Fruit fly (Drosophila melanogaster): ENCODE data around the gene zfh1.

The zfh1 gene

dm6 chr3R:30718442-30718841, 47.3 kb upstream of the zfh1 start (continued):
- TF ChIP-seq pan (optimal IDR thresholded peaks at IDR 0.05) (no peak), pan (GFP tag; optimal IDR thresholded peaks at IDR 0.05 in 1 of 2, IDR thresholded peaks at IDR 0.05 in 1 of 2) (peak in 1 of 2 experiments; percentile 15), ttk (GFP tag; IDR thresholded peaks at IDR 0.05) (no peak), Awh (GFP tag; IDR thresholded peaks at IDR 0.05) (peak; percentile 44; the same call in 1 of the 2 replicates), CG14965 (GFP tag; optimal IDR thresholded peaks at IDR 0.05; ENCODE audit: borderline replicate concordance) (no peak), ato (GFP tag; IDR thresholded peaks at IDR 0.05; ENCODE audit: partially characterized antibody) (no peak), D19A (tag; optimal IDR thresholded peaks at IDR 0.05) (peak; percentile 32), CG6689 (GFP tag; IDR thresholded peaks at IDR 0.05) (peak; percentile 25; the same call in 1 of the 2 replicates), cwo (GFP tag; optimal IDR thresholded peaks at IDR 0.05) (no peak), CG1647 (GFP tag; optimal IDR thresholded peaks at IDR 0.05) (no peak), CG15696 (tag; optimal IDR thresholded peaks at IDR 0.05) (no peak), sima (GFP tag; optimal IDR thresholded peaks at IDR 0.05) (no peak), tio (GFP tag; optimal IDR thresholded peaks at IDR 0.05) (no peak), salm (tag; optimal IDR thresholded peaks at IDR 0.05) (no peak), CG43689 (GFP tag; IDR thresholded peaks at IDR 0.05) (no peak), CG12942 (GFP tag; optimal IDR thresholded peaks at IDR 0.05) (no peak), croc (GFP tag; conservative IDR thresholded peaks at IDR 0.05) (no peak), vvl (GFP tag; IDR thresholded peaks at IDR 0.05) (peak; percentile 63), kni (GFP tag; optimal IDR thresholded peaks at IDR 0.05) (no peak), Nf-YC (tag; optimal IDR thresholded peaks at IDR 0.05) (no peak), hbn (GFP tag; IDR thresholded peaks at IDR 0.05; ENCODE audit: partially characterized antibody) (no peak), twi (tag; optimal IDR thresholded peaks at IDR 0.05) (no peak), CG9727 (GFP tag; optimal IDR thresholded peaks at IDR 0.05) (peak; percentile 10), B-H2 (GFP tag; optimal IDR thresholded peaks at IDR 0.05) (no peak), lmd (GFP tag; IDR thresholded peaks at IDR 0.05) (peak; percentile 13; the same call in 1 of the 2 replicates), slp2 (GFP tag; optimal IDR thresholded peaks at IDR 0.05) (no peak), exex (tag; optimal IDR thresholded peaks at IDR 0.05) (no peak), gce (GFP tag; IDR thresholded peaks at IDR 0.05) (no peak), scrt (GFP tag; optimal IDR thresholded peaks at IDR 0.05) (no peak), Drgx (GFP tag; IDR thresholded peaks at IDR 0.05) (no peak), CG17361 (GFP tag; IDR thresholded peaks at IDR 0.05) (no peak), CG9215 (GFP tag; IDR thresholded peaks at IDR 0.05) (no peak), Sin3A (optimal IDR thresholded peaks at IDR 0.05) (no peak), zfh2 (GFP tag; optimal IDR thresholded peaks at IDR 0.05) (no peak), CG15073 (GFP tag; optimal IDR thresholded peaks at IDR 0.05) (no peak), sug (tag; optimal IDR thresholded peaks at IDR 0.05) (no peak), CG17186 (GFP tag; optimal IDR thresholded peaks at IDR 0.05) (no peak), pros (GFP tag; optimal IDR thresholded peaks at IDR 0.05) (no peak), NFAT (GFP tag; IDR thresholded peaks at IDR 0.05) (no peak), Oaz (GFP tag; IDR thresholded peaks at IDR 0.05) (0 out of 2 replicates have a peak, but pooled peaks have one; percentile 24), ewg (GFP tag; optimal IDR thresholded peaks at IDR 0.05) (peak; percentile 2), Aef1 (GFP tag; IDR thresholded peaks at IDR 0.05) (no peak; the same call in 2 of the 3 replicates), CG3065 (GFP tag; optimal IDR thresholded peaks at IDR 0.05) (no peak), sens-2 (GFP tag; IDR thresholded peaks at IDR 0.05) (0 out of 2 replicates have a peak, but pooled peaks have one; percentile 15), CG4424 (GFP tag; optimal IDR thresholded peaks at IDR 0.05) (peak; percentile 39), Hr51 (GFP tag; optimal IDR thresholded peaks at IDR 0.05) (peak in 1 of 2 experiments; percentile 42), Vsx1 (GFP tag; optimal IDR thresholded peaks at IDR 0.05) (no peak), slbo (GFP tag; IDR thresholded peaks at IDR 0.05) (peak; percentile 37; the same call in 1 of the 2 replicates), CG10565 (GFP tag; optimal IDR thresholded peaks at IDR 0.05) (no peak), CG11085 (GFP tag; IDR thresholded peaks at IDR 0.05) (no peak), CG13624 (GFP tag; optimal IDR thresholded peaks at IDR 0.05) (no peak), CG30431 (GFP tag; optimal IDR thresholded peaks at IDR 0.05) (no peak)
